Worm (Caenorhabditis elegans): ENCODE data around the gene F07A11.4.

DNA sequence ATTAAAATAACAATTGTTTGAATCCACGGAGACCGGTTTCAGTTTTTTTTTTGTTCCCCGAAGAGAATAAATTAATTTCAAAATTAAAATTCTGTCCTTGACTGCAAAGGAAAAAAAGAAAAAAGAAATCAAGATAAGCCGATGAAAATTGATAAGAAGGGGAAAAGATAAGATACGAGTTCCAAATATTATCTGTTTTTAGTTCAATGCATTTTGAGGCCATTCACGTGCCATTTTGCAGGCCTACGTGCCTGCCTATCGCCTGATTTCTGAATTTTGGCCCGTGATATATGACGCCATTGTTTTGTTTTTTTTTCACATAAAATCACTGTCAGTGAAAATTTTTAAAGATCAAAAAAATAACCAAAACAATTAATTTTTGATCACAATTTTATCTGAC lies 10.7 kb downstream of the F07A11.4 start:
- no peak for TF ChIP-seq him-1 (tag; optimal IDR thresholded peaks at IDR 0.05)
- TF ChIP-seq dao-5 (tag; optimal IDR thresholded peaks at IDR 0.05): no peak
